Worm (Caenorhabditis elegans): Measurements from ENCODE around the gene mma-1.

Gene mma-1

DNA sequence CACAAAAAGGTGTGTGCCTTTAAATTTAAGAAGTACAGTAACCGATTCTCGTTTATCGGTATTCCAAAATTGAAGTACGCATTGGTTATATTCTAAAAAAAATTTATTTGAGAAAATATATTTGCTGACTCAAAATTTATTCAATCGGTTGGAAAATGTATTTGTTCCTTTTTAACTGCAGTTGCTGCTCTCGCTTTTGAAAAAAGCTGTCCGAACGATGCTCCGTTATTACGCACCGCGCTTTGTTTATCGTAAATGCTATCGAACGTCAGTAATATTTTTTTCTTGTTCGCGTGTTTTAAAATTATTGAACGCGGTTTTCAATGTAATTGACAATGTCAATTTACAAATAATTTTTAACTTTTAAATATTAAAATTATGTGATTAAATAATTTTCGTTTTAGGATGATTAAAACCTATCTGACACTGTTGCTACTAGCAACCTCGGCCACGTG, 35.7 kb downstream of the mma-1 start, which contains the start of gene sel-1:
sel-1 (plus strand) TSS at position 405 of the 455 bp plus-strand sequence.
- TF ChIP-seq unc-39 (tag; optimal IDR thresholded peaks at IDR 0.05), result no peak
- peak; percentile 31 for TF ChIP-seq unc-55 (GFP tag; optimal IDR thresholded peaks at IDR 0.05)
- peak; percentile 1 to 19 for TF ChIP-seq lsy-2 (tag; optimal IDR thresholded peaks at IDR 0.05)
- peak; percentile 48 for TF ChIP-seq C34F6.9 (tag; optimal IDR thresholded peaks at IDR 0.05)

DNA sequence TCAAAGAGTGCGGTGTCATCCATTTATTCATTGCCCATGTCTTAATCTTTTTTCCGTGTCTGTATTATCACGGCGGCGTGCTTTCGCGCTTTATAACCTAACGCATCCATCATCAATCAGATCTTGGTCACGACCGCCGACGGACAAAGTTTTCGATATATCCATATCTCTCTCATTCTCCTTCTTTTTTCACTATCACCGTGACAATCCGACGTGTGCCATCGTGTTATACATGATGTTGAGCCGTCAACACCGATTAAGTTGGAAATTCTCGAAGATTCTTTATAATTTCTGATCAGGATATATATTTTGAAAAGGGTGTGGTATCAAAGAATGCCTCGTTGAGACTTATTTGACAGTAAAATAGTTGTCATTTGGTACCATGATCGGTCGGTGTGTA, 39.2 kb downstream of the mma-1 start:
- TF ChIP-seq sma-9 (GFP tag; optimal IDR thresholded peaks at IDR 0.05), result peak; percentile 41
- TF ChIP-seq sma-9 (tag; optimal IDR thresholded peaks at IDR 0.05), result no peak
- peak; percentile 32 for TF ChIP-seq sma-3 (GFP tag; optimal IDR thresholded peaks at IDR 0.05)
- TF ChIP-seq nhr-21 (tag; optimal IDR thresholded peaks at IDR 0.05), result peak; percentile 70
- peak; percentile 8 for TF ChIP-seq gmeb-1 (tag; optimal IDR thresholded peaks at IDR 0.05)
- no peak for TF ChIP-seq ZK546.5 (tag; optimal IDR thresholded peaks at IDR 0.05)
- TF ChIP-seq ama-1 (optimal IDR thresholded peaks at IDR 0.05), result peak; percentile 10
- no peak for TF ChIP-seq ceh-16 (tag; optimal IDR thresholded peaks at IDR 0.05)

DNA sequence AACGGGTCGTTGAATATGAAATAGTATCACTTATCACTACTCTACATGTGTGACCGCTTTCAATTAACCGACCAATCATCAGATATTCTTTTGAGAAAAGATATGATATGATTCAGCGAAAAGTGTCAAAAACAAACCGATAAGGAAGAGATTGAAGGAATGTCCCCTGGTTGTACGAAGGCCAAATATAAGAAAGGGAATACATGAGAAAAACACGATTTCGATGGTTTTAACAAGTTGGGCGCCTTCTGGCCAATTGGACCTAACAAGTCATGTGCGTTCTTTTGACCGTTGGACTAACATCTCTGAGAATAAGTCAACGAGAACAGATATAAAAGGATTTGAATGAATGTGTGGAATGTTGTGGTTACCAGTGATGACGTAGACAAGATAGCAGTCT, 40.2 kb downstream of the mma-1 start:
- TF ChIP-seq peb-1 (tag; optimal IDR thresholded peaks at IDR 0.05) (no peak), elt-1 (tag; optimal IDR thresholded peaks at IDR 0.05) (no peak), gmeb-1 (tag; optimal IDR thresholded peaks at IDR 0.05) (peak; percentile 13), nhr-21 (tag; optimal IDR thresholded peaks at IDR 0.05) (peak; percentile 58), elt-3 (tag; optimal IDR thresholded peaks at IDR 0.05) (no peak), ceh-82 (tag; optimal IDR thresholded peaks at IDR 0.05) (no peak), zag-1 (tag; optimal IDR thresholded peaks at IDR 0.05) (no peak), snpc-4 (tag; optimal IDR thresholded peaks at IDR 0.05) (no peak), ZK546.5 (tag; optimal IDR thresholded peaks at IDR 0.05) (no peak), nhr-77 (tag; optimal IDR thresholded peaks at IDR 0.05) (no peak), ztf-1 (GFP tag; conservative IDR thresholded peaks at IDR 0.05) (no peak), nhr-11 (tag; optimal IDR thresholded peaks at IDR 0.05) (no peak), Y55F3AM.14 (GFP tag; optimal IDR thresholded peaks at IDR 0.05) (no peak), crh-2 (tag; optimal IDR thresholded peaks at IDR 0.05) (no peak), mdl-1 (tag; optimal IDR thresholded peaks at IDR 0.05) (no peak), R02D3.7 (tag; optimal IDR thresholded peaks at IDR 0.05) (no peak), fos-1 (tag; optimal IDR thresholded peaks at IDR 0.05) (no peak), alr-1 (tag; optimal IDR thresholded peaks at IDR 0.05) (no peak), lin-39 (tag; optimal IDR thresholded peaks at IDR 0.05) (no peak), sma-9 (GFP tag; optimal IDR thresholded peaks at IDR 0.05) (peak; percentile 51), sma-9 (tag; optimal IDR thresholded peaks at IDR 0.05) (no peak), ztf-4 (tag; optimal IDR thresholded peaks at IDR 0.05) (no peak), sem-4 (tag; optimal IDR thresholded peaks at IDR 0.05) (no peak), nhr-12 (tag; optimal IDR thresholded peaks at IDR 0.05) (no peak), egl-27 (tag; optimal IDR thresholded peaks at IDR 0.05) (no peak), unc-55 (GFP tag; optimal IDR thresholded peaks at IDR 0.05) (no peak), dmd-4 (tag; optimal IDR thresholded peaks at IDR 0.05) (no peak), nhr-237 (tag; optimal IDR thresholded peaks at IDR 0.05) (no peak), nhr-10 (tag; optimal IDR thresholded peaks at IDR 0.05) (no peak), ceh-16 (tag; optimal IDR thresholded peaks at IDR 0.05) (no peak), mab-5 (tag; optimal IDR thresholded peaks at IDR 0.05) (no peak), blmp-1 (tag; optimal IDR thresholded peaks at IDR 0.05; ENCODE audit: insufficient read depth) (peak; percentile 38), C34F6.9 (tag; optimal IDR thresholded peaks at IDR 0.05) (no peak), nhr-25 (tag; optimal IDR thresholded peaks at IDR 0.05) (no peak), ama-1 (optimal IDR thresholded peaks at IDR 0.05) (peak; percentile 24), nhr-129 (tag; optimal IDR thresholded peaks at IDR 0.05) (peak; percentile 47), nhr-6 (tag; optimal IDR thresholded peaks at IDR 0.05) (no peak), lsy-2 (tag; optimal IDR thresholded peaks at IDR 0.05) (no peak), ztf-11 (tag; optimal IDR thresholded peaks at IDR 0.05) (no peak), unc-39 (tag; optimal IDR thresholded peaks at IDR 0.05) (no peak), sma-3 (GFP tag; optimal IDR thresholded peaks at IDR 0.05) (peak; percentile 78), mbf-1 (tag; optimal IDR thresholded peaks at IDR 0.05) (no peak), F13H6.1 (tag; optimal IDR thresholded peaks at IDR 0.05) (no peak), aly-2 (tag; optimal IDR thresholded peaks at IDR 0.05) (no peak), unc-62 (GFP tag; optimal IDR thresholded peaks at IDR 0.05) (no peak), lin-11 (tag; optimal IDR thresholded peaks at IDR 0.05) (no peak), nhr-23 (tag; optimal IDR thresholded peaks at IDR 0.05) (no peak), lin-13 (GFP tag; optimal IDR thresholded peaks at IDR 0.05) (no peak), skn-1 (tag; optimal IDR thresholded peaks at IDR 0.05) (no peak)
